Worm (Caenorhabditis elegans) whole organism, L1 larva: ENCODE results near the gene Y43F8B.7.
A peak's percentile ranks its signal among the peaks of the same experiment; 100 is the strongest.

Experiments
- F16B12.6 ChIP-seq: fragments of 150-350 bp; optimal IDR thresholded peaks from 2 replicates; lab custom pipeline; 2014; ENCODE audit warnings: missing biosample characterization, missing genetic modification characterization
- aly-2 ChIP-seq: fragments of 150-350 bp; optimal IDR thresholded peaks from 2 replicates; lab custom pipeline; 2014; ENCODE audit warnings: missing biosample characterization, missing genetic modification characterization
- ama-1 ChIP-seq: fragments of 150-350 bp; optimal IDR thresholded peaks from 2 replicates; lab custom pipeline; 2014
- blmp-1 ChIP-seq: fragments of 150-350 bp; optimal IDR thresholded peaks from 2 replicates; lab custom pipeline; 2014; ENCODE audit warnings: missing biosample characterization, missing genetic modification characterization
- ceh-63 ChIP-seq: fragments of 200-800 bp; sonication (Bioruptor generic); optimal IDR thresholded peaks from 2 replicates; lab custom pipeline; 2018; ENCODE audit warnings: mild to moderate bottlenecking, missing genetic modification characterization, missing compliant biosample characterization
- ceh-8 ChIP-seq: fragments of 200-800 bp; sonication (Bioruptor generic); optimal IDR thresholded peaks from 2 replicates; lab custom pipeline; 2018; ENCODE audit warnings: mild to moderate bottlenecking, missing genetic modification characterization, moderate library complexity, missing compliant biosample characterization
- ces-1 ChIP-seq: fragments of 150-350 bp; optimal IDR thresholded peaks from 2 replicates; lab custom pipeline; 2014; ENCODE audit warnings: missing biosample characterization, missing genetic modification reagents, missing genetic modification characterization
- dpl-1 ChIP-seq, 3 experiments: fragments of 150-350 bp in 2 of 3; sonication (generic microtip) in 1 of 3; optimal IDR thresholded peaks; 2 replicates each; lab custom pipeline; 2014 to 2017; ENCODE audit warnings: missing biosample characterization in 3 of 3, missing genetic modification characterization in 3 of 3, missing genetic modification reagents in 3 of 3
- efl-1 ChIP-seq, 4 experiments: fragments of 150-350 bp; optimal IDR thresholded peaks in 3 of 4; peaks in 1 of 4; 1 replicate in 1 of 4; 2 replicates in 3 of 4; lab custom pipeline; 2014; ENCODE audit warnings: missing biosample characterization in 2 of 4, missing genetic modification characterization in 2 of 4, missing genetic modification reagents in 2 of 4
- efl-3 ChIP-seq: fragments of 200-800 bp; sonication (Bioruptor generic); optimal IDR thresholded peaks from 2 replicates; lab custom pipeline; 2018; ENCODE audit warnings: mild to moderate bottlenecking, missing genetic modification characterization, missing compliant biosample characterization
- egl-27 ChIP-seq, 2 experiments: fragments of 150-350 bp in 1 of 2; sonication (generic microtip); optimal IDR thresholded peaks; 3 replicates each; lab custom pipeline; 2017 to 2018; ENCODE audit warnings: missing biosample characterization in 2 of 2, missing genetic modification characterization in 2 of 2, missing genetic modification reagents in 2 of 2
- ets-5 ChIP-seq: fragments of 200-800 bp; sonication (Bioruptor generic); IDR thresholded peaks from 2 replicates; pipeline ENCODE4 v1.3.6; 2022; ENCODE audit warnings: missing genetic modification characterization, missing compliant biosample characterization
- fkh-8 ChIP-seq: sonication (generic microtip); optimal IDR thresholded peaks from 2 replicates; lab custom pipeline; 2016; ENCODE audit warnings: mild to moderate bottlenecking, missing genetic modification characterization, missing compliant biosample characterization
- grh-1 ChIP-seq: fragments of 200-800 bp; sonication (Bioruptor generic); IDR thresholded peaks from 2 replicates; pipeline ENCODE4 v1.3.6; 2022; ENCODE audit warnings: missing genetic modification reagents, missing genetic modification characterization, missing compliant biosample characterization
- hlh-17 ChIP-seq: fragments of 200-800 bp; sonication (Bioruptor generic); optimal IDR thresholded peaks from 2 replicates; lab custom pipeline; 2018; ENCODE audit warnings: missing genetic modification characterization, mild to moderate bottlenecking, missing compliant biosample characterization, moderate library complexity, borderline replicate concordance
- hlh-4 ChIP-seq: sonication (generic microtip); optimal IDR thresholded peaks from 2 replicates; lab custom pipeline; 2016; ENCODE audit warnings: mild to moderate bottlenecking, missing genetic modification characterization, missing compliant biosample characterization
- irx-1 ChIP-seq: sonication (generic microtip); optimal IDR thresholded peaks from 2 replicates; lab custom pipeline; 2016; ENCODE audit warnings: missing genetic modification characterization, missing compliant biosample characterization
- isw-1 ChIP-seq: fragments of 200-800 bp; sonication (Bioruptor generic); IDR thresholded peaks from 2 replicates; pipeline ENCODE4 v1.3.6; 2022; ENCODE audit warnings: missing genetic modification characterization, missing compliant biosample characterization
- jun-1 ChIP-seq: fragments of 150-350 bp; optimal IDR thresholded peaks from 2 replicates; lab custom pipeline; 2014; ENCODE audit warnings: missing biosample characterization, missing genetic modification reagents, missing genetic modification characterization
- lin-14 ChIP-seq: fragments of 200-800 bp; sonication (Bioruptor generic); optimal IDR thresholded peaks from 2 replicates; lab custom pipeline; 2018; ENCODE audit warnings: mild to moderate bottlenecking, missing genetic modification characterization, moderate library complexity, missing compliant biosample characterization
- lin-35 ChIP-seq, 2 experiments: fragments of 150-350 bp; optimal IDR thresholded peaks; 2 replicates each; lab custom pipeline; 2014; ENCODE audit warnings: missing biosample characterization in 2 of 2, missing genetic modification characterization in 2 of 2, missing genetic modification reagents in 2 of 2
- lin-39 ChIP-seq: fragments of 150-350 bp; optimal IDR thresholded peaks from 2 replicates; lab custom pipeline; 2014; ENCODE audit warnings: missing biosample characterization, missing genetic modification reagents, missing genetic modification characterization
- lsy-2 ChIP-seq, 2 experiments: fragments of 150-350 bp; optimal IDR thresholded peaks; 2 replicates each; lab custom pipeline; 2014; ENCODE audit warnings: missing biosample characterization in 2 of 2, missing genetic modification characterization in 2 of 2
- mdl-1 ChIP-seq, 2 experiments: fragments of 150-350 bp; optimal IDR thresholded peaks; 2 replicates each; lab custom pipeline; 2014 to 2017; ENCODE audit warnings: missing biosample characterization in 2 of 2, missing genetic modification characterization in 2 of 2, inconsistent platforms in 1 of 2
- mef-2 ChIP-seq: fragments of 150-350 bp; optimal IDR thresholded peaks from 2 replicates; lab custom pipeline; 2014; ENCODE audit warnings: missing biosample characterization, missing genetic modification characterization
- mep-1 ChIP-seq: fragments of 150-350 bp; optimal IDR thresholded peaks from 2 replicates; lab custom pipeline; 2014; ENCODE audit warnings: missing biosample characterization, missing genetic modification characterization
- nhr-11 ChIP-seq: fragments of 150-350 bp; optimal IDR thresholded peaks from 2 replicates; lab custom pipeline; 2014; ENCODE audit warnings: missing biosample characterization, missing genetic modification characterization
- nhr-19 ChIP-seq: fragments of 200-800 bp; sonication (Bioruptor generic); conservative IDR thresholded peaks from 2 replicates; pipeline ENCODE4 v1.3.6; 2022; ENCODE audit warnings: missing genetic modification characterization, missing compliant biosample characterization
- nhr-20 ChIP-seq: sonication (generic microtip); optimal IDR thresholded peaks from 2 replicates; lab custom pipeline; 2016; ENCODE audit warnings: mild to moderate bottlenecking, missing genetic modification characterization, missing compliant biosample characterization
- nhr-237 ChIP-seq: fragments of 150-350 bp; optimal IDR thresholded peaks from 2 replicates; lab custom pipeline; 2014; ENCODE audit warnings: missing biosample characterization, missing genetic modification characterization
- nhr-28 ChIP-seq: fragments of 150-350 bp; optimal IDR thresholded peaks from 2 replicates; lab custom pipeline; 2014; ENCODE audit warnings: missing biosample characterization, missing genetic modification characterization
- nhr-47 ChIP-seq: sonication (generic microtip); optimal IDR thresholded peaks from 2 replicates; lab custom pipeline; 2016; ENCODE audit warnings: mild to moderate bottlenecking, missing genetic modification characterization, moderate library complexity, missing compliant biosample characterization
- nhr-71 ChIP-seq: sonication (generic microtip); optimal IDR thresholded peaks from 2 replicates; lab custom pipeline; 2016; ENCODE audit warnings: mild to moderate bottlenecking, missing genetic modification characterization, moderate library complexity, missing compliant biosample characterization
- nhr-76 ChIP-seq: sonication (generic microtip); optimal IDR thresholded peaks from 2 replicates; lab custom pipeline; 2017; ENCODE audit warnings: missing biosample characterization, missing genetic modification characterization
- nhr-77 ChIP-seq: fragments of 150-350 bp; optimal IDR thresholded peaks from 2 replicates; lab custom pipeline; 2014; ENCODE audit warnings: missing biosample characterization, missing genetic modification characterization
- pax-3 ChIP-seq: fragments of 200-800 bp; sonication (Bioruptor generic); optimal IDR thresholded peaks from 2 replicates; lab custom pipeline; 2018; ENCODE audit warnings: mild to moderate bottlenecking, missing genetic modification characterization, moderate library complexity, missing compliant biosample characterization
- snu-23 ChIP-seq: sonication (generic microtip); optimal IDR thresholded peaks from 2 replicates; lab custom pipeline; 2016; ENCODE audit warnings: missing genetic modification characterization, missing compliant biosample characterization
- sptf-1 ChIP-seq: fragments of 150-350 bp; optimal IDR thresholded peaks from 2 replicates; lab custom pipeline; 2014; ENCODE audit warnings: missing biosample characterization, missing genetic modification characterization
- unc-130 ChIP-seq: fragments of 150-350 bp; optimal IDR thresholded peaks from 2 replicates; lab custom pipeline; 2017; ENCODE audit warnings: missing biosample characterization, missing genetic modification characterization, inconsistent platforms
- unc-86 ChIP-seq: sonication (generic microtip); optimal IDR thresholded peaks from 2 replicates; lab custom pipeline; 2016; ENCODE audit warnings: missing genetic modification characterization, missing compliant biosample characterization
- xbp-1 ChIP-seq: sonication (generic microtip); optimal IDR thresholded peaks from 2 replicates; lab custom pipeline; 2016; ENCODE audit warnings: missing genetic modification characterization, missing compliant biosample characterization
- zag-1 ChIP-seq: fragments of 150-350 bp; optimal IDR thresholded peaks from 2 replicates; lab custom pipeline; 2014; ENCODE audit warnings: missing biosample characterization, missing genetic modification characterization
- zip-4 ChIP-seq: fragments of 200-800 bp; sonication (Bioruptor generic); optimal IDR thresholded peaks from 2 replicates; lab custom pipeline; 2018; ENCODE audit warnings: mild to moderate bottlenecking, missing genetic modification characterization, moderate library complexity, missing compliant biosample characterization
- ztf-4 ChIP-seq: fragments of 150-350 bp; optimal IDR thresholded peaks from 2 replicates; lab custom pipeline; 2014; ENCODE audit warnings: missing biosample characterization, missing genetic modification characterization

Gene Y43F8B.7

ce11 chrV:19519511-19519934, 29.0 kb downstream of the Y43F8B.7 start (continued):
- no peak for TF ChIP-seq pax-3 (tag; lab: Kevin White, UChicago)
- TF ChIP-seq nhr-76, result no peak
- no peak for TF ChIP-seq fkh-8 (tag; lab: Kevin White, UChicago)
- peak; percentile 26 for TF ChIP-seq nhr-47 (tag; lab: Kevin White, UChicago)
- no peak for TF ChIP-seq zag-1 (tag; lab: Kevin White, UChicago)
- TF ChIP-seq aly-2 (tag; lab: Kevin White, UChicago), result no peak
- no peak for TF ChIP-seq unc-130 (tag; lab: Kevin White, UChicago)
- TF ChIP-seq jun-1 (tag; lab: Kevin White, UChicago), result no peak
- TF ChIP-seq dpl-1 (GFP tag; optimal IDR thresholded peaks at IDR 0.05; lab: Kevin White, UChicago), result no peak
- no peak for TF ChIP-seq ces-1
- no peak for TF ChIP-seq hlh-17
- peak; percentile 74 for TF ChIP-seq mep-1 (tag; lab: Kevin White, UChicago)
- TF ChIP-seq nhr-28 (tag; lab: Kevin White, UChicago), result no peak
- no peak for TF ChIP-seq irx-1 (tag; lab: Kevin White, UChicago)
- TF ChIP-seq mef-2 (tag; lab: Kevin White, UChicago), result no peak
- TF ChIP-seq nhr-19, result peak; percentile 53
- no peak for TF ChIP-seq ceh-63
- no peak for TF ChIP-seq snu-23 (GFP tag; lab: Kevin White, UChicago)
- no peak for TF ChIP-seq egl-27 (tag; optimal IDR thresholded peaks at IDR 0.05; lab: Kevin White, UChicago)
- no peak for TF ChIP-seq sptf-1 (tag; lab: Kevin White, UChicago)
- no peak for TF ChIP-seq nhr-11 (tag; lab: Kevin White, UChicago)
- peak; percentile 28 for TF ChIP-seq nhr-71 (tag; lab: Kevin White, UChicago)

ce11 chrV:19520130-19520529, 29.6 kb downstream of the Y43F8B.7 start:
- TF ChIP-seq isw-1 (GFP tag; lab: Robert Waterston, UW), result no peak
- TF ChIP-seq grh-1, result peak; percentile 29; the same call in 1 of the 2 replicates

ce11 chrV:19520597-19521322, 30.2 kb downstream of the Y43F8B.7 start:
- no peak for TF ChIP-seq efl-1 (optimal IDR thresholded peaks at IDR 0.05; lab: Kevin White, UChicago)
- TF ChIP-seq efl-1 (GFP tag; optimal IDR thresholded peaks at IDR 0.05 in 1 of 2; lab: Kevin White, UChicago), result peak in 1 of 2 experiments; percentile 84
- peak in 1 of 2 experiments; percentile 8 for TF ChIP-seq lsy-2 (tag; optimal IDR thresholded peaks at IDR 0.05; lab: Kevin White, UChicago)
- TF ChIP-seq ama-1, result peak; percentile 70
- TF ChIP-seq ztf-4, result no peak
- TF ChIP-seq, all 84 proteins: peak for 3

- TF ChIP-seq jun-1 (tag; lab: Kevin White, UChicago), result peak; percentile 18
- no peak for TF ChIP-seq F16B12.6
- no peak for TF ChIP-seq unc-86 (tag; lab: Kevin White, UChicago)
- no peak for TF ChIP-seq nhr-77 (tag; lab: Kevin White, UChicago)
- peak; percentile 81 for TF ChIP-seq lin-14
- TF ChIP-seq lsy-2 (tag; optimal IDR thresholded peaks at IDR 0.05; lab: Kevin White, UChicago), result peak in 1 of 2 experiments; percentile 43
- TF ChIP-seq dpl-1 (GFP tag; optimal IDR thresholded peaks at IDR 0.05; lab: Kevin White, UChicago), result peak in 1 of 3 experiments; percentile 35
- TF ChIP-seq ets-5 (GFP tag; lab: Robert Waterston, UW), result no peak
- TF ChIP-seq lin-35 (GFP tag; optimal IDR thresholded peaks at IDR 0.05; lab: Kevin White, UChicago), result peak in 1 of 2 experiments; percentile 45
- no peak for TF ChIP-seq nhr-237 (tag; lab: Kevin White, UChicago)
- no peak for TF ChIP-seq ceh-8 (GFP tag; lab: Kevin White, UChicago)
- TF ChIP-seq nhr-19, result peak; percentile 84
- TF ChIP-seq hlh-4, result no peak
- peak in 1 of 2 experiments; percentile 82 for TF ChIP-seq mdl-1 (tag; optimal IDR thresholded peaks at IDR 0.05; lab: Kevin White, UChicago)
- TF ChIP-seq nhr-20 (tag; lab: Kevin White, UChicago), result peak; percentile 80
- no peak for TF ChIP-seq blmp-1 (tag; lab: Kevin White, UChicago)
- no peak for TF ChIP-seq ztf-4
- TF ChIP-seq xbp-1 (tag; lab: Kevin White, UChicago), result peak; percentile 24
- no peak for TF ChIP-seq zip-4
- TF ChIP-seq lin-39 (tag; lab: Kevin White, UChicago), result peak; percentile 83
- TF ChIP-seq efl-3 (GFP tag; lab: Kevin White, UChicago), result no peak
Observed at ce11 chrV:19521351-19522278, 31.1 kb downstream of the Y43F8B.7 start.
